Fruit fly (Drosophila melanogaster) whole organism, wandering third instar larva: ENCODE data around the gene Fum1.

ENCODE experiments used
- Abd-B ChIP-seq: fragments of >200 bp; optimal IDR thresholded peaks from 2 replicates; lab custom pipeline; 2017; ENCODE audit warnings: missing biosample characterization, missing genetic modification characterization
- CG32264 ChIP-seq: fragments of 200-800 bp; sonication (Bioruptor generic); optimal IDR thresholded peaks from 2 replicates; lab custom pipeline; 2016; ENCODE audit warnings: missing biosample characterization, missing genetic modification characterization
- CG9705 ChIP-seq: fragments of 200-800 bp; sonication (Bioruptor generic); optimal IDR thresholded peaks from 2 replicates; lab custom pipeline; 2018; ENCODE audit warnings: missing biosample characterization, mild to moderate bottlenecking, missing genetic modification characterization
- CrebA ChIP-seq: fragments of 200-800 bp; sonication (Bioruptor generic); optimal IDR thresholded peaks from 2 replicates; lab custom pipeline; 2016; ENCODE audit warnings: missing biosample characterization, mild to moderate bottlenecking, missing genetic modification characterization, borderline replicate concordance
- Dfd ChIP-seq: fragments of >200 bp; optimal IDR thresholded peaks from 2 replicates; lab custom pipeline; 2017; ENCODE audit warnings: missing biosample characterization, missing genetic modification characterization
- Dif ChIP-seq: fragments of 200-275, 200-300 bp; sonication (Bioruptor generic); optimal IDR thresholded peaks from 2 replicates; lab custom pipeline; 2018; ENCODE audit warnings: missing biosample characterization, missing genetic modification characterization; ENCODE audit not compliant: partially characterized antibody
- HLH106 ChIP-seq: fragments of 200-800 bp; optimal IDR thresholded peaks from 3 replicates; lab custom pipeline; 2019; ENCODE audit warnings: missing biosample characterization, mild to moderate bottlenecking, missing genetic modification characterization, moderate library complexity
- Hr78 ChIP-seq: fragments of >200 bp; optimal IDR thresholded peaks from 2 replicates; lab custom pipeline; 2017; ENCODE audit warnings: missing biosample characterization, missing genetic modification characterization
- Hr83 ChIP-seq: fragments of 200-300 bp; sonication (Bioruptor generic); optimal IDR thresholded peaks from 2 replicates; lab custom pipeline; 2016; ENCODE audit warnings: missing biosample characterization, mild to moderate bottlenecking, missing genetic modification characterization, moderate library complexity; ENCODE audit not compliant: poor library complexity, severe bottlenecking
- Jra ChIP-seq: sonication (Bioruptor generic); optimal IDR thresholded peaks from 2 replicates; lab custom pipeline; 2016; ENCODE audit warnings: missing biosample characterization, missing genetic modification characterization
- Mio ChIP-seq: sonication (Bioruptor generic); optimal IDR thresholded peaks from 2 replicates; lab custom pipeline; 2016; ENCODE audit warnings: missing biosample characterization, missing genetic modification characterization
- Myc ChIP-seq: fragments of >200 bp; optimal IDR thresholded peaks from 2 replicates; lab custom pipeline; 2017
- OdsH ChIP-seq: fragments of 200-800 bp; sonication (Bioruptor generic); optimal IDR thresholded peaks from 2 replicates; lab custom pipeline; 2016; ENCODE audit warnings: missing biosample characterization, mild to moderate bottlenecking, missing genetic modification characterization
- Rel ChIP-seq, 2 experiments: fragments of 200-800 bp; sonication (Bioruptor generic) in 1 of 2; optimal IDR thresholded peaks; 2 replicates in 1 of 2; 3 replicates in 1 of 2; lab custom pipeline; 2016 to 2019; ENCODE audit warnings: mild to moderate bottlenecking in 2 of 2, missing biosample characterization in 2 of 2, missing genetic modification characterization in 2 of 2, moderate library complexity in 1 of 2
- Sp1 ChIP-seq: fragments of 200-800 bp; sonication (Bioruptor generic); optimal IDR thresholded peaks from 3 replicates; lab custom pipeline; 2019; ENCODE audit warnings: missing biosample characterization, mild to moderate bottlenecking, missing genetic modification characterization, moderate library complexity
- br ChIP-seq: fragments of 200-800 bp; sonication (Bioruptor generic); optimal IDR thresholded peaks from 2 replicates; lab custom pipeline; 2016; ENCODE audit warnings: missing biosample characterization, missing genetic modification characterization
- dl ChIP-seq, 2 experiments: fragments of 175-275, 200-275 bp in 1 of 2; fragments of 200-275 bp in 1 of 2; sonication (Bioruptor generic); optimal IDR thresholded peaks; lab custom pipeline; 2018; ENCODE audit warnings: mild to moderate bottlenecking in 2 of 2, missing biosample characterization in 2 of 2, missing genetic modification characterization in 2 of 2, moderate library complexity in 2 of 2; ENCODE audit not compliant: partially characterized antibody in 2 of 2, insufficient read depth in 1 of 2
- dmrt93B ChIP-seq: fragments of 200-800 bp; sonication (Bioruptor generic); optimal IDR thresholded peaks from 2 replicates; lab custom pipeline; 2018; ENCODE audit warnings: missing biosample characterization, mild to moderate bottlenecking, missing genetic modification characterization
- ey ChIP-seq: fragments of 200-800 bp; sonication (Bioruptor generic); optimal IDR thresholded peaks from 2 replicates; lab custom pipeline; 2016; ENCODE audit warnings: missing biosample characterization, missing genetic modification characterization
- foxo ChIP-seq, 2 experiments: fragments of 200-800 bp; sonication (Bioruptor generic); optimal IDR thresholded peaks; 2 replicates in 1 of 2; 3 replicates in 1 of 2; lab custom pipeline; 2016 to 2017; ENCODE audit warnings: missing biosample characterization in 2 of 2, missing genetic modification characterization in 2 of 2
- fru ChIP-seq: fragments of 200-800 bp; sonication (Bioruptor generic); optimal IDR thresholded peaks from 3 replicates; lab custom pipeline; 2016; ENCODE audit warnings: missing biosample characterization, mild to moderate bottlenecking, missing genetic modification characterization
- lola ChIP-seq: fragments of >200 bp; optimal IDR thresholded peaks from 2 replicates; lab custom pipeline; 2017; ENCODE audit warnings: missing biosample characterization, missing genetic modification characterization
- pan ChIP-seq: fragments of >200 bp; optimal IDR thresholded peaks from 2 replicates; lab custom pipeline; 2017
- psq ChIP-seq: fragments of 200-800 bp; sonication (Bioruptor generic); optimal IDR thresholded peaks from 3 replicates; lab custom pipeline; 2017; ENCODE audit warnings: missing biosample characterization, mild to moderate bottlenecking, missing genetic modification characterization, moderate library complexity
- rgr ChIP-seq: fragments of 200-800 bp; sonication (Bioruptor generic); optimal IDR thresholded peaks from 3 replicates; lab custom pipeline; 2016; ENCODE audit warnings: missing biosample characterization, mild to moderate bottlenecking, missing genetic modification characterization
- sage ChIP-seq: fragments of 200-800 bp; sonication (Bioruptor generic); optimal IDR thresholded peaks from 2 replicates; lab custom pipeline; 2016; ENCODE audit warnings: missing biosample characterization, mild to moderate bottlenecking, missing genetic modification characterization
- tai ChIP-seq: sonication (Bioruptor generic); optimal IDR thresholded peaks from 2 replicates; lab custom pipeline; 2016; ENCODE audit warnings: missing biosample characterization, missing genetic modification characterization
- usp ChIP-seq: fragments of >200 bp; optimal IDR thresholded peaks from 2 replicates; lab custom pipeline; 2017; ENCODE audit warnings: missing biosample characterization, missing genetic modification characterization

Gene Fum1

DNA sequence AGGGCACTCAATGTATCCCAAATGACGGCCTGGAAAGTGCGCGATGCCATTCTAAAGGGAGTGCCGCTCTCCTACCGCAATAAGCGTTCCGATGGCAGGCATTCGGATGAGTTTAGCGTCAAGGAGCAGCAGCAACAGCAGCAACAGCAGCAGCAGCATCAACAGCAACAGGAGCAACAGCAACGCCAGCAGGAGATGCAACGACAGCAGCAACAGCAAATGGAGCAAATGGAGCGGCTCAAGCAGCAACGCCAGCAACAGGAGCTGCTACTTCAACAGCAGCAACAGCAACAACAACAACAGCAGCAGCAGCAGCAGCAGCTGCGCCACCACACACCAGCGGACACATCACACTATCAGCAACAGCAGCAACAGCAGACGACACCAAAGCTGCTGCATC is 37.9 kb downstream of the Fum1 start:
- TF ChIP-seq Dfd (peak; percentile 94), Myc (no peak)

DNA sequence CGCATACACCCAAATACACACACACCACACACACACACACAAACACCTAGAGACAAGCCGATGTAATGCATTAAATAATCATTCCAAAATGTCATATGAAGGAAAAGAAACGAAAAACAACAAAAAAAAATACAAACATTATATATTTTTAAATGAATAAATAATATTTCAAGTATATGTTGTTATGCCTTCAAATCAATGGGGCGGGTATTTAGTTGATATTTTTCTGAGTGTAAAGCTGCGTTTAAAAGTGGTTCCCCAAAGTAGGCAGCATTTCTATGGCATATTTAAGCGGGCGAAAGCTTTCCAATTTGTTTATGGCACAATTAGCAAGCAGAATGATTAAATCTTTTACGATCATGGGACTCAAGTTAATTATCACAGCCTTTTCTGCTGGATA is 41.0 kb downstream of the Fum1 start:
- TF ChIP-seq fru = no peak
- peak; percentile 32 for TF ChIP-seq Dfd
- TF ChIP-seq Hr78 (GFP tag; lab: Kevin White, UChicago) = no peak
- no peak for TF ChIP-seq ey (GFP tag; lab: Kevin White, UChicago)
- TF ChIP-seq CrebA = no peak
- TF ChIP-seq HLH106 = no peak
- TF ChIP-seq Rel (GFP tag; optimal IDR thresholded peaks at IDR 0.05; lab: Kevin White, UChicago) = no peak
- TF ChIP-seq Rel (tag; optimal IDR thresholded peaks at IDR 0.05; lab: Kevin White, UChicago) = peak; percentile 73
- TF ChIP-seq Myc = no peak
- TF ChIP-seq CG9705 (GFP tag; lab: Kevin White, UChicago) = no peak

DNA sequence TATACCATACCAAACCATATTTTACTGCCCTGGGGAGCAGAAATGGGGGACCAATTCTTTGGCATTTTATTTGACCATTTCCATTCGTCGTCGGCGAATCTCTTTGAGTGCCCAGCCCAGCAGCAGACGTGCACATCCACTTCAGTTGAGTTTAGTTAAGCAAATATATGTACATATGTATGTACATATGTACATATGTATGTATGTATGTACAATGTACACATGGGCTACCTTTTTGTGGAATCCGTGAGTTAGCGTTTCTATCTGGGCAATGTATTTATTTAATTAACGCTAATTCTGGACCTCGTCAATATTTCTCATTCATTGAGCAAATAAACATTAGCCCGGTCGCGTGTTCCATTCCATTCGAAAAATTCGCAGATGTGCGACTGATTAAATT is 41.7 kb downstream of the Fum1 start:
- no peak for TF ChIP-seq br (GFP tag; lab: Kevin White, UChicago)
- TF ChIP-seq Sp1 (GFP tag; lab: Kevin White, UChicago) = no peak
- TF ChIP-seq CG32264 (GFP tag; lab: Kevin White, UChicago) = no peak
- TF ChIP-seq Abd-B (GFP tag; lab: Kevin White, UChicago) = no peak
- no peak for TF ChIP-seq Dif
- no peak for TF ChIP-seq foxo (GFP tag; optimal IDR thresholded peaks at IDR 0.05; lab: Kevin White, UChicago)
- no peak for TF ChIP-seq CrebA
- TF ChIP-seq usp = no peak
- TF ChIP-seq OdsH (GFP tag; lab: Kevin White, UChicago) = no peak
- TF ChIP-seq lola = no peak
- no peak for TF ChIP-seq psq (GFP tag; lab: Kevin White, UChicago)
- no peak for TF ChIP-seq Myc
- no peak for TF ChIP-seq dl (GFP tag; optimal IDR thresholded peaks at IDR 0.05; lab: Kevin White, UChicago; ENCODE audit: insufficient read depth in 1 of 2, partially characterized antibody in 2 of 2)
- no peak for TF ChIP-seq tai (GFP tag; lab: Kevin White, UChicago)

DNA sequence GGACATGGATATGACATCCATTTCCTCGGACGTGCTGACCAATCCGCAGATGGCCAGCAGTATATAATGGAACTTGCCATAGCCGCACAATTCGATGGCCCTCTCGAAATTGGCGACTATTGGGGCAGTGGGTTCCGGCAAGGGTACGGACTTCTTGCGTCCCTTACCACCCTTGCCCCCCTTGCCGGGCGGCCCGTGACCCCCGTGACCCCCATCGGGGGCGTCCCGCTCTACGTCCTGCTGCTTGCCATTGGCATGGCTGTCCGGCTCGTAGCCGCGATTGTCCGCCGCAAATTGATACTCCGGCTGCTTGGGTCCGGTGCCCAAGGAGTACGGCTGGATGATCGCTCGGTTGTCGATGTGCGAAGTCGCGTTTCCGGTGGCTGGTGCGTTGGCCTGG is 45.4 kb downstream of the Fum1 start:
- TF ChIP-seq Myc (no peak), Hr83 (GFP tag; lab: Kevin White, UChicago) (no peak), Dfd (peak; percentile 99), pan (lab: Kevin White, UChicago) (no peak)

DNA sequence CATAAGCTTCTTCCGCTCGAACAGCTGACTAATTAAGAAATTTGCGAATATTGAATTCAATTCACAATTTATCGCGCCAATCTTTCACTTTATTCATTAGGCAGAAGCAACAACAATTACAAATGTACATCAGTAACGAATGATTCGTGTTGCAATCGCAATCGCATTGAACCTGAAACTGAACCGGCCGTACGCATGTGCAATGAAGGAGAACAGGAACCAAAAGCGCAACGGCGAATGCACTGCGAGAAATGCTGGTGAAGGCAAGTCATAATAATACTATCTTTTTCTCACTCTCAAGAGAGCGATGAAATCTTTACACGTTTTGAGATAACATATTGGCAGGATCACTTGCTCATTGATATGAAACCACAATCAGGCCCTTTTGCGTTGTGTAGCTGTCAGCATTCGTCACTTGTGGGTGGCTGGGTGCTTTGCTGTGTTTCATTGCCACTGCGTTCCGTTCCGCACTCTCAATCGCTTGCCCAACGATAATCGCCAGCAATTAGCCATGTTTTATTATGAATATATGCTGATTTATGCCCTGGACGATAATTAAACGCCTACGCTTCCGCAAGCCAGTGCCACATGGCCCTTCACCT is 46.8 kb downstream of the Fum1 start:
- TF ChIP-seq OdsH (GFP tag; lab: Kevin White, UChicago) (no peak), Dif (peak; percentile 64)

DNA sequence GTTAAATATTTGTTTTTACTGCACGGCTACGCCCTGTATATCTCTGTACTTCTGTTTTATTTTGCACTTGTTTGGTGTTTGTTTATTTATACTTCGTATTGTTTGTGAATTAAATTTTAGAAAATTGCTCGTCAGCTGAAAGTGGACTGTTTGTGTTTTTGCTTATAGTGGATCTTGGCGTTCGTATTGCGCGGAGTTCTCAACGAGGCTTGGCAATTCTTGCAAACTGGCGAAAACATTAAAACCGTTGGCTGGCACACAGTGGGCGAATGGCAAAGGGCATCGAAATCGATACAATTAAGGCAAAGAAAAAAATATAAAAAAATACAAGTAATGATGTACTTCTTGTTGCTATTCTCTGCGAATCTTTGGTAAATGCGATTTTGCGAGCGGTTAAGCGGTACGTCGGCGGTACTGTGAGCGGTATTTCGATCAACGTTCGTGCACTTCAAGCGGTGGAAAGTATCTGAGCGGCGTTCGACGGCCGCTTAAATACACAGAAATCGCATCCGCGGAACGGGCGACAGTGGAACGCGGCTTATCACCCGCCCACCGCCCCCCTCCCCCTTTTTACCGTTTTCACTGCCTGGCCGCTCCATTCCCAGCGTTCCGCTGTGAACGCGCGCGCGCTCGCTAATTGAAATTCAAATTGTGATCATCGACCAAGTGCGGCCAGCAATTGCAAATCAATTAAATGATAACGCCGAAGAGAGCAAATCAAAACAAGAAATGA is 48.7 kb downstream of the Fum1 start:
- TF ChIP-seq rgr (GFP tag; lab: Kevin White, UChicago) (no peak), Rel (GFP tag; optimal IDR thresholded peaks at IDR 0.05; lab: Kevin White, UChicago) (no peak), Rel (tag; optimal IDR thresholded peaks at IDR 0.05; lab: Kevin White, UChicago) (peak; percentile 1), Dfd (peak; percentile 64)

DNA sequence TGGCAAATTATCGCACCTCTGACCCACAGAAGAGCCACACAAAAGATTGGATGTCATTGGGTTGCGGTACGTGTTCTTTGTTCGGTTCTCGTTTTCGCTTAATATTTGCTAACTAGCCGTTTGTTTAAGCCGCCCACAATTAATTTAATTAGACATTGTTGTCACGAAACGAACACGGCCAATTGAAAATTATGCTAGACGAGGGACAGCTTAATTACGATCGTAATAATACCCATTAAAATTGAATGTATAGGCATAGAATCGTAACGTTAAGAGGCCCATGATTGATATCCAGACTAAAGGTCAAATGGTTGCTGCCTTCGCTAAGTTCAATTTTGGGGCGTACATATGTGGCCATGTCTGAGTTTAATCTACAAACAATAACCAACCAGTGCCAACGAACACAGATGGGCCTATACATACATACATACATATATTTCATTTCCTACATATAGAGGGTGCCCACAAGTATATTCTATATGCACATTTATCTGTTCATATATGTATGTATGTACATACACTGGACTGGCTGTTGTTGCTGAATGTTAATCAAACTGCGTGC is 50.5 kb downstream of the Fum1 start:
- TF ChIP-seq Dif (no peak), Hr83 (GFP tag; lab: Kevin White, UChicago) (no peak), Abd-B (GFP tag; lab: Kevin White, UChicago) (no peak), br (GFP tag; lab: Kevin White, UChicago) (no peak), sage (GFP tag; lab: Kevin White, UChicago) (no peak), pan (lab: Kevin White, UChicago) (no peak), Sp1 (GFP tag; lab: Kevin White, UChicago) (no peak), Hr78 (GFP tag; lab: Kevin White, UChicago) (no peak), Mio (GFP tag; lab: Kevin White, UChicago) (no peak), Jra (GFP tag; lab: Kevin White, UChicago) (no peak), lola (no peak), dmrt93B (no peak), Dfd (no peak), dl (GFP tag; optimal IDR thresholded peaks at IDR 0.05; lab: Kevin White, UChicago; ENCODE audit: insufficient read depth in 1 of 2, partially characterized antibody in 2 of 2) (no peak), Rel (GFP tag; optimal IDR thresholded peaks at IDR 0.05; lab: Kevin White, UChicago) (no peak), Rel (tag; optimal IDR thresholded peaks at IDR 0.05; lab: Kevin White, UChicago) (no peak), foxo (GFP tag; optimal IDR thresholded peaks at IDR 0.05; lab: Kevin White, UChicago) (no peak)
